Worm (Caenorhabditis elegans) whole organism, L4 larva: ENCODE results near the gene B0391.14.

Experiments used
- F10B5.3 ChIP-seq: sonication (generic microtip); optimal IDR thresholded peaks from 2 replicates; lab custom pipeline; 2016; ENCODE audit warnings: mild to moderate bottlenecking, missing genetic modification characterization, missing compliant biosample characterization
- F44E2.7 ChIP-seq: fragments of 200-800 bp; sonication (Bioruptor generic); IDR thresholded peaks from 2 replicates; pipeline ENCODE4 v2.1.2; 2022; ENCODE audit warnings: missing genetic modification characterization, missing compliant biosample characterization
- R02D3.7 ChIP-seq: fragments of 150-350 bp; sonication (generic microtip); optimal IDR thresholded peaks from 3 replicates; lab custom pipeline; 2014; ENCODE audit warnings: missing biosample characterization, missing genetic modification characterization
- T20F7.1 ChIP-seq: fragments of 200-800 bp; sonication (Bioruptor generic); optimal IDR thresholded peaks from 2 replicates; lab custom pipeline; 2018; ENCODE audit warnings: mild to moderate bottlenecking, missing genetic modification characterization, missing compliant biosample characterization
- Y105C5A.15 ChIP-seq: fragments of 200-800 bp; sonication (Bioruptor generic); IDR thresholded peaks from 2 replicates; pipeline ENCODE4 v1.3.6; 2022; ENCODE audit warnings: missing genetic modification characterization, missing compliant biosample characterization
- ZK546.5 ChIP-seq, 2 experiments: sonication (generic microtip); optimal IDR thresholded peaks; 2 replicates each; lab custom pipeline; 2017; ENCODE audit warnings: missing biosample characterization in 2 of 2, missing genetic modification characterization in 2 of 2
- aha-1 ChIP-seq: fragments of 150-350 bp; peaks from one replicate; lab custom pipeline; 2014; ENCODE audit warnings: missing biosample characterization, missing genetic modification characterization
- ceh-62 ChIP-seq: sonication (generic microtip); optimal IDR thresholded peaks from 2 replicates; lab custom pipeline; 2017; ENCODE audit warnings: missing biosample characterization, missing genetic modification characterization
- cey-2 ChIP-seq: sonication (generic microtip); optimal IDR thresholded peaks from 3 replicates; lab custom pipeline; 2017; ENCODE audit warnings: missing genetic modification characterization, mild to moderate bottlenecking, missing compliant biosample characterization, antibody characterized with exemption, borderline replicate concordance; ENCODE audit not compliant: insufficient read depth
- ctbp-1 ChIP-seq: fragments of 200-800 bp; sonication (Bioruptor generic); IDR thresholded peaks from 2 replicates; pipeline ENCODE4 v1.3.6; 2022; ENCODE audit warnings: missing genetic modification reagents, missing genetic modification characterization, missing compliant biosample characterization
- daf-19 ChIP-seq: fragments of 200-800 bp; sonication (Bioruptor generic); conservative IDR thresholded peaks from 2 replicates; pipeline ENCODE4 v1.3.6; 2022; ENCODE audit warnings: missing genetic modification characterization, missing compliant biosample characterization
- dpl-1 ChIP-seq: fragments of 150-350 bp; optimal IDR thresholded peaks from 2 replicates; lab custom pipeline; 2014; ENCODE audit warnings: missing biosample characterization, missing genetic modification reagents, missing genetic modification characterization
- duxl-1 ChIP-seq: sonication (generic microtip); optimal IDR thresholded peaks from 2 replicates; lab custom pipeline; 2016; ENCODE audit warnings: mild to moderate bottlenecking, missing genetic modification characterization, moderate library complexity, missing compliant biosample characterization; ENCODE audit not compliant: poor library complexity
- dve-1 ChIP-seq: sonication (generic microtip); optimal IDR thresholded peaks from 2 replicates; lab custom pipeline; 2017; ENCODE audit warnings: antibody characterized with exemption, mild to moderate bottlenecking, missing genetic modification characterization, missing compliant biosample characterization; ENCODE audit not compliant: insufficient read depth
- hif-1 ChIP-seq, 2 experiments: sonication (generic microtip); optimal IDR thresholded peaks; 2 replicates each; lab custom pipeline; 2016 to 2017; ENCODE audit warnings: missing compliant biosample characterization in 2 of 2, missing genetic modification characterization in 2 of 2, missing genetic modification reagents in 2 of 2, missing genotype in 2 of 2, mild to moderate bottlenecking in 1 of 2
- hlh-11 ChIP-seq: fragments of 200-800 bp; sonication (Bioruptor generic); optimal IDR thresholded peaks from 2 replicates; lab custom pipeline; 2018; ENCODE audit warnings: mild to moderate bottlenecking, missing genetic modification characterization, missing compliant biosample characterization
- hlh-30 ChIP-seq: sonication (generic microtip); optimal IDR thresholded peaks from 2 replicates; lab custom pipeline; 2017; ENCODE audit warnings: antibody characterized with exemption, mild to moderate bottlenecking, missing genetic modification characterization, missing compliant biosample characterization; ENCODE audit not compliant: insufficient read depth
- hmg-1.1 ChIP-seq: fragments of 200-800 bp; sonication (Bioruptor generic); IDR thresholded peaks from 2 replicates; pipeline ENCODE4 v1.3.6; 2022; ENCODE audit warnings: missing genetic modification reagents, missing genetic modification characterization, missing compliant biosample characterization
- lin-1 ChIP-seq: fragments of 200-800 bp; sonication (Bioruptor generic); IDR thresholded peaks from 2 replicates; pipeline ENCODE4 v1.3.6; 2022; ENCODE audit warnings: missing genetic modification reagents, missing genetic modification characterization, missing compliant biosample characterization
- lin-29 ChIP-seq: fragments of 200-800 bp; sonication (Bioruptor generic); IDR thresholded peaks from 2 replicates; pipeline ENCODE4 v1.3.6; 2022; ENCODE audit warnings: missing genetic modification reagents, missing genetic modification characterization, missing compliant biosample characterization
- lin-38 ChIP-seq: fragments of 200-800 bp; sonication (Bioruptor generic); IDR thresholded peaks from 2 replicates; pipeline ENCODE4 v1.3.6; 2022; ENCODE audit warnings: missing genetic modification reagents, missing genetic modification characterization, missing compliant biosample characterization
- lin-39 ChIP-seq: fragments of 150-350 bp; optimal IDR thresholded peaks from 2 replicates; lab custom pipeline; 2014; ENCODE audit warnings: missing biosample characterization, missing genetic modification reagents, missing genetic modification characterization
- lsy-2 ChIP-seq, 2 experiments: fragments of 150-350 bp in 1 of 2; sonication (generic microtip) in 1 of 2; optimal IDR thresholded peaks; 2 replicates each; lab custom pipeline; 2014 to 2017; ENCODE audit warnings: missing biosample characterization in 2 of 2, missing genetic modification characterization in 2 of 2
- madf-5 ChIP-seq, 2 experiments: fragments of 200-800 bp; sonication (Bioruptor generic); IDR thresholded peaks; 2 replicates each; pipeline ENCODE4 v1.3.6; 2022; ENCODE audit warnings: missing compliant biosample characterization in 2 of 2, missing genetic modification characterization in 2 of 2
- mes-2 ChIP-seq: sonication (generic microtip); optimal IDR thresholded peaks from 2 replicates; lab custom pipeline; 2016; ENCODE audit warnings: missing genotype, mild to moderate bottlenecking, missing genetic modification characterization, missing compliant biosample characterization; ENCODE audit not compliant: poor library complexity, severe bottlenecking
- nhr-28 ChIP-seq: fragments of 150-350 bp; optimal IDR thresholded peaks from 2 replicates; lab custom pipeline; 2014; ENCODE audit warnings: missing biosample characterization, missing genetic modification characterization
- nhr-41 ChIP-seq: fragments of 200-800 bp; sonication (Bioruptor generic); IDR thresholded peaks from 2 replicates; pipeline ENCODE4 v1.3.6; 2022; ENCODE audit warnings: missing genetic modification reagents, missing genetic modification characterization, missing compliant biosample characterization
- nhr-6 ChIP-seq: fragments of 150-350 bp; optimal IDR thresholded peaks from 2 replicates; lab custom pipeline; 2014; ENCODE audit warnings: missing biosample characterization, missing genetic modification characterization
- nhr-77 ChIP-seq: fragments of 150-350 bp; optimal IDR thresholded peaks from 2 replicates; lab custom pipeline; 2014; ENCODE audit warnings: missing biosample characterization, missing genetic modification characterization
- php-3 ChIP-seq: fragments of 200-800 bp; sonication (Bioruptor generic); IDR thresholded peaks from 2 replicates; pipeline ENCODE4 v1.3.6; 2022; ENCODE audit warnings: missing genetic modification reagents, missing genetic modification characterization, missing compliant biosample characterization
- rbr-2 ChIP-seq: sonication (generic microtip); optimal IDR thresholded peaks from 2 replicates; lab custom pipeline; 2016; ENCODE audit warnings: missing genotype, missing genetic modification characterization, missing compliant biosample characterization
- set-16 ChIP-seq: fragments of 200-800 bp; sonication (Bioruptor generic); IDR thresholded peaks from 2 replicates; pipeline ENCODE4 v1.3.6; 2022; ENCODE audit warnings: missing genetic modification reagents, missing genetic modification characterization, missing compliant biosample characterization
- unc-130 ChIP-seq: sonication (generic microtip); optimal IDR thresholded peaks from 2 replicates; lab custom pipeline; 2016; ENCODE audit warnings: missing genetic modification reagents, missing genetic modification characterization, missing compliant biosample characterization
- unc-62 ChIP-seq, 3 experiments: fragments of 150-350 bp in 1 of 3; sonication (generic microtip); optimal IDR thresholded peaks in 2 of 3; peaks in 1 of 3; 1 replicate in 1 of 3; 2 replicates in 2 of 3; lab custom pipeline; 2014 to 2017; ENCODE audit warnings: missing biosample characterization in 3 of 3, missing genetic modification characterization in 3 of 3, missing genetic modification reagents in 3 of 3, missing genotype in 1 of 3
- zag-1 ChIP-seq: fragments of 150-350 bp; optimal IDR thresholded peaks from 2 replicates; lab custom pipeline; 2014; ENCODE audit warnings: missing biosample characterization, missing genetic modification characterization
- zfp-2 ChIP-seq: sonication (generic microtip); optimal IDR thresholded peaks from 2 replicates; lab custom pipeline; 2016; ENCODE audit warnings: mild to moderate bottlenecking, missing genetic modification characterization, missing compliant biosample characterization
- ztf-11 ChIP-seq: fragments of 150-350 bp; optimal IDR thresholded peaks from 2 replicates; lab custom pipeline; 2014; ENCODE audit warnings: missing biosample characterization, missing genetic modification characterization
- ztf-7 ChIP-seq: fragments of 150-350 bp; optimal IDR thresholded peaks from 2 replicates; lab custom pipeline; 2014; ENCODE audit warnings: missing biosample characterization, missing genetic modification characterization

The B0391.14 gene

ce11 chrV:15590183-15590667, 9.4 kb downstream of the B0391.14 start, which contains the start of gene F28F8.7 (continued):
- TF ChIP-seq dve-1 (tag; lab: Kevin White, UChicago) = peak; percentile 74
- TF ChIP-seq nhr-28 (tag; lab: Kevin White, UChicago) = peak; percentile 55
- TF ChIP-seq php-3 (GFP tag; lab: Robert Waterston, UW) = peak; percentile 57; the same call in 1 of the 2 replicates
- TF ChIP-seq unc-130 = peak; percentile 74
- TF ChIP-seq duxl-1 = peak; percentile 43
- peak; percentile 58; the same call in 1 of the 2 replicates for TF ChIP-seq hmg-1.1 (GFP tag; lab: Robert Waterston, UW)
- peak; percentile 89 for TF ChIP-seq mes-2
- TF ChIP-seq F10B5.3 (tag; lab: Kevin White, UChicago) = peak; percentile 12
- TF ChIP-seq ctbp-1 (GFP tag; lab: Robert Waterston, UW) = peak; percentile 69; the same call in 1 of the 2 replicates
- peak; percentile 74 for TF ChIP-seq hlh-11 (tag; lab: Kevin White, UChicago)
- peak; percentile 26 for TF ChIP-seq hlh-30 (tag; lab: Kevin White, UChicago)
- peak; percentile 63 for TF ChIP-seq zfp-2 (tag; lab: Kevin White, UChicago)
- peak; percentile 43 for TF ChIP-seq nhr-77 (tag; lab: Kevin White, UChicago)

- peak; percentile 77 for TF ChIP-seq mes-2
Measured at ce11 chrV:15585744-15586143, 13.9 kb downstream of the B0391.14 start.

- no peak for TF ChIP-seq aha-1 (tag; lab: Kevin White, UChicago)
- TF ChIP-seq F44E2.7 (GFP tag; lab: Robert Waterston, UW) = no peak
- TF ChIP-seq zag-1 (tag; lab: Kevin White, UChicago) = no peak
- TF ChIP-seq dpl-1 = peak; percentile 89
- TF ChIP-seq lin-1 = no peak
- TF ChIP-seq ceh-62 = no peak
- no peak for TF ChIP-seq ZK546.5 (tag; optimal IDR thresholded peaks at IDR 0.05; lab: Kevin White, UChicago)
- TF ChIP-seq lin-39 (tag; lab: Kevin White, UChicago) = no peak
- TF ChIP-seq rbr-2 (tag; lab: Kevin White, UChicago) = no peak
- no peak for TF ChIP-seq nhr-41 (GFP tag; lab: Robert Waterston, UW)
- peak; percentile 70 for TF ChIP-seq mes-2
- peak; percentile 95 for TF ChIP-seq T20F7.1 (GFP tag; lab: Kevin White, UChicago)
- TF ChIP-seq unc-62 (GFP tag; optimal IDR thresholded peaks at IDR 0.05 in 1 of 2; lab: Kevin White, UChicago) = peak in 1 of 2 experiments; percentile 77
- no peak for TF ChIP-seq unc-62 (tag; optimal IDR thresholded peaks at IDR 0.05; lab: Kevin White, UChicago)
- TF ChIP-seq set-16 (GFP tag; lab: Robert Waterston, UW) = no peak
- peak; percentile 21 for TF ChIP-seq nhr-6 (tag; lab: Kevin White, UChicago)
- no peak for TF ChIP-seq ztf-7 (tag; lab: Kevin White, UChicago)
- TF ChIP-seq R02D3.7 (tag; lab: Kevin White, UChicago) = peak; percentile 54
- no peak for TF ChIP-seq lin-29 (GFP tag; lab: Robert Waterston, UW)
- TF ChIP-seq madf-5 (GFP tag; IDR thresholded peaks at IDR 0.05; lab: Robert Waterston, UW) = no peak
- TF ChIP-seq lin-38 (GFP tag; lab: Robert Waterston, UW) = peak; percentile 11; the same call in 1 of the 2 replicates
- TF ChIP-seq daf-19 = no peak
- TF ChIP-seq hif-1 (tag; optimal IDR thresholded peaks at IDR 0.05; lab: Kevin White, UChicago) = no peak
- TF ChIP-seq hlh-30 (tag; lab: Kevin White, UChicago) = peak; percentile 30
- TF ChIP-seq unc-130 = no peak
- no peak for TF ChIP-seq nhr-77 (tag; lab: Kevin White, UChicago)
- TF ChIP-seq ztf-11 (tag; lab: Kevin White, UChicago) = no peak
- no peak for TF ChIP-seq Y105C5A.15
- TF ChIP-seq lsy-2 (tag; optimal IDR thresholded peaks at IDR 0.05; lab: Kevin White, UChicago) = peak in 1 of 2 experiments; percentile 76
- TF ChIP-seq cey-2 (tag; lab: Kevin White, UChicago) = no peak
- TF ChIP-seq nhr-28 (tag; lab: Kevin White, UChicago) = no peak
Measured at ce11 chrV:15578386-15578785, 21.3 kb downstream of the B0391.14 start, which contains the start of gene F28F8.9. Gene F28F8.9, minus strand, starts transcription at chrV:15578673.
